Fruit fly (Drosophila melanogaster): Measurements from ENCODE around the gene sba.

sba gene

DNA sequence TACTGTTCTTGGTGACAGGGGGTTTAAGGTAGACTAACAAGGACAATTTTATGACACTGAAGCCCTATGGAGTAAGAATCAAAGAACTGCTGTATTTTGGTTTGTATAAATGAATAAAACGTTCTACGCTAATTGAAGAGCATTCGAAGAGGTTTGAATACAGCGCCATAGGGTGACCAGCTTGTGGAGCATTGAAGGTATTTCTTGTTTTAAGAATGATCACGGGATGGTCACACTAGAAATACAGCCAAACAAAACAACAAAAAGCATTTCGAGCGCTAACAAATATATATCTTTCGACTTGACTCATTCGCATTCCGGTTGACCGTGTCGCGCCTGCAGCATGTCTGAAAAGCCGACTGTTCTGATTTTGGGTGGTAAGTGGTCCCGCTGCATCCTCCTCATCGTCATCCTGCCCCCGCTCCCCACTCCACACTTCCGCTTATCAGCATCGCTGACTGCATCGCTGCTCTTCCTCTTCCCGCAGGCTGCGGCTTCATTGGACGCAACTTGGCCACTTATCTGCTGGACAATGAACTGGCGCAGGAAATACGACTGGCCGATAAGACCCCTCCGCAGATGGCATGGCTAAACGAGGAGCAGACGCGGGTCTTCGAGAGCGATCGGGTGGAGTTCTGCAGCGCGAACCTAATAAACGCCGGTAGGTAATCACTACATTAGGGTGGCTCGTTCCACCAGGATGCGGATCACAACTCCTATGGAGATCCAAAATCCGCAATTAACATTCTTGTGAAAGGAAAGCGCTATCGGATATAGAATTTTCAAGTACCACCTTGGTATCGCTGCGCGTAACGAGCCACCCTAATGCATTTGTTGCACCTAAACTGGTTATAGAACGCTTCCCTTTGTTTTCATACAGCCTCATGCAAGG lies 11.2 kb upstream of the sba start, which contains the start of gene CG5854 (continued):
- TF ChIP-seq unpg (GFP tag; optimal IDR thresholded peaks at IDR 0.05) (peak; percentile 87), Hr78 (GFP tag; optimal IDR thresholded peaks at IDR 0.05) (peak in 1 of 2 experiments; percentile 18), bbx (GFP tag; IDR thresholded peaks at IDR 0.05; ENCODE audit: partially characterized antibody) (no peak; the same call in 1 of the 2 replicates), Adf1 (GFP tag; IDR thresholded peaks at IDR 0.05) (no peak; the same call in 1 of the 2 replicates), mam (GFP tag; optimal IDR thresholded peaks at IDR 0.05) (peak; percentile 59), CG9932 (GFP tag; IDR thresholded peaks at IDR 0.05) (0 out of 2 replicates have a peak, but pooled peaks have one; percentile 24), CG7372 (GFP tag; IDR thresholded peaks at IDR 0.05) (no peak), Dfd (GFP tag; optimal IDR thresholded peaks at IDR 0.05) (no peak), pzg (GFP tag; optimal IDR thresholded peaks at IDR 0.05) (peak; percentile 81), CG33557 (GFP tag; optimal IDR thresholded peaks at IDR 0.05) (peak; percentile 44), CG17912 (GFP tag; optimal IDR thresholded peaks at IDR 0.05) (no peak), sens (GFP tag) (peak; percentile 96), CG10321 (GFP tag; IDR thresholded peaks at IDR 0.05) (peak; percentile 59), bab2 (GFP tag; optimal IDR thresholded peaks at IDR 0.05) (peak; percentile 74), CG3995 (GFP tag; optimal IDR thresholded peaks at IDR 0.05) (peak; percentile 42), ash1 (GFP tag; optimal IDR thresholded peaks at IDR 0.05) (no peak), CG8388 (GFP tag; optimal IDR thresholded peaks at IDR 0.05) (peak; percentile 78), lbe (GFP tag; optimal IDR thresholded peaks at IDR 0.05) (peak; percentile 92), HLH4C (GFP tag; IDR thresholded peaks at IDR 0.05; ENCODE audit: partially characterized antibody) (no peak), CG17186 (GFP tag; optimal IDR thresholded peaks at IDR 0.05) (peak; percentile 11), Fer1 (GFP tag; optimal IDR thresholded peaks at IDR 0.05) (peak; percentile 64), MBD-R2 (GFP tag; IDR thresholded peaks at IDR 0.05) (peak; percentile 57; the same call in 1 of the 2 replicates), otp (GFP tag; IDR thresholded peaks at IDR 0.05) (peak; percentile 89), CG9437 (GFP tag; optimal IDR thresholded peaks at IDR 0.05) (peak; percentile 49), tna (GFP tag; IDR thresholded peaks at IDR 0.05; ENCODE audit: partially characterized antibody) (no peak), HLHmδ (GFP tag; optimal IDR thresholded peaks at IDR 0.05) (no peak), CG17361 (GFP tag; IDR thresholded peaks at IDR 0.05) (peak; percentile 73), kah (GFP tag; optimal IDR thresholded peaks at IDR 0.05) (no peak), run (tag; optimal IDR thresholded peaks at IDR 0.05) (peak; percentile 38), Usf (GFP tag; optimal IDR thresholded peaks at IDR 0.05) (peak; percentile 24), Mrtf (GFP tag; IDR thresholded peaks at IDR 0.05) (peak; percentile 39; the same call in 1 of the 3 replicates), tio (GFP tag; optimal IDR thresholded peaks at IDR 0.05) (no peak), Awh (GFP tag; IDR thresholded peaks at IDR 0.05) (peak; percentile 92), org-1 (GFP tag; optimal IDR thresholded peaks at IDR 0.05) (peak; percentile 73), br (optimal IDR thresholded peaks at IDR 0.05) (no peak), disco-r (GFP tag; optimal IDR thresholded peaks at IDR 0.05) (peak; percentile 37), Taf1 (GFP tag; IDR thresholded peaks at IDR 0.05) (0 out of 2 replicates have a peak, but pooled peaks have one; percentile 16), toy (GFP tag; IDR thresholded peaks at IDR 0.05) (no peak), fd64A (GFP tag; optimal IDR thresholded peaks at IDR 0.05) (peak; percentile 53), row (GFP tag; IDR thresholded peaks at IDR 0.05) (peak; percentile 50; the same call in 2 of the 3 replicates), CG31388 (GFP tag; optimal IDR thresholded peaks at IDR 0.05) (no peak), Vsx1 (GFP tag; optimal IDR thresholded peaks at IDR 0.05) (peak; percentile 62), zfh1 (GFP tag; IDR thresholded peaks at IDR 0.05) (peak; percentile 92), CG14441 (GFP tag; IDR thresholded peaks at IDR 0.05) (peak; percentile 62; the same call in 1 of the 2 replicates), CG42726 (GFP tag; IDR thresholded peaks at IDR 0.05; ENCODE audit: partially characterized antibody) (no peak), ssp (GFP tag; IDR thresholded peaks at IDR 0.05) (peak; percentile 49; the same call in 1 of the 2 replicates), CG5180 (GFP tag; optimal IDR thresholded peaks at IDR 0.05) (peak; percentile 51), ara (GFP tag; IDR thresholded peaks at IDR 0.05) (peak; percentile 63; the same call in 1 of the 2 replicates)

Data from whole organism, embryonic.